Worm (Caenorhabditis elegans): Measurements from ENCODE around the gene K07E12.2.

- TF ChIP-seq mdl-1 (tag; optimal IDR thresholded peaks at IDR 0.05) (no peak), snpc-4 (tag; optimal IDR thresholded peaks at IDR 0.05) (no peak)
Observed at ce11 chrIII:6730185-6730850, 6.8 kb upstream of the K07E12.2 start, which contains the start of the genes Y102E9.5 and odr-4.

Measured in whole organism, L4 larva.